Worm (Caenorhabditis elegans) whole organism, L4 larva: ENCODE data around the gene pgm-2.
A peak's percentile ranks its signal among the peaks of the same experiment; 100 is the strongest.

Source experiments
- F10B5.3 ChIP-seq: sonication (generic microtip); optimal IDR thresholded peaks from 2 replicates; lab custom pipeline; 2016; ENCODE audit warnings: mild to moderate bottlenecking, missing genetic modification characterization, missing compliant biosample characterization
- F37D6.2 ChIP-seq: sonication (generic microtip); optimal IDR thresholded peaks from 2 replicates; lab custom pipeline; 2016; ENCODE audit warnings: mild to moderate bottlenecking, missing genetic modification characterization, missing compliant biosample characterization
- F44E2.7 ChIP-seq: fragments of 200-800 bp; sonication (Bioruptor generic); IDR thresholded peaks from 2 replicates; pipeline ENCODE4 v2.1.2; 2022; ENCODE audit warnings: missing genetic modification characterization, missing compliant biosample characterization
- T26A8.4 ChIP-seq: fragments of 200-800 bp; sonication (Bioruptor generic); IDR thresholded peaks from 2 replicates; pipeline ENCODE4 v1.3.6; 2022; ENCODE audit warnings: missing genetic modification characterization, missing compliant biosample characterization
- Y5F2A.4 ChIP-seq: fragments of 200-800 bp; sonication (Bioruptor generic); optimal IDR thresholded peaks from 2 replicates; lab custom pipeline; 2018; ENCODE audit warnings: mild to moderate bottlenecking, missing genetic modification characterization, missing compliant biosample characterization
- aha-1 ChIP-seq: fragments of 150-350 bp; peaks from one replicate; lab custom pipeline; 2014; ENCODE audit warnings: missing biosample characterization, missing genetic modification characterization
- aly-2 ChIP-seq: sonication (generic microtip); optimal IDR thresholded peaks from 2 replicates; lab custom pipeline; 2018; ENCODE audit warnings: missing biosample characterization, missing genetic modification characterization
- arid-1 ChIP-seq: fragments of 200-800 bp; sonication (Bioruptor generic); conservative IDR thresholded peaks from 2 replicates; pipeline ENCODE4 v1.3.6; 2022; ENCODE audit warnings: missing genetic modification reagents, missing genetic modification characterization, missing compliant biosample characterization
- ceh-28 ChIP-seq: fragments of 150-350 bp; optimal IDR thresholded peaks from 2 replicates; lab custom pipeline; 2014; ENCODE audit warnings: missing biosample characterization, missing genetic modification reagents, missing genetic modification characterization
- ceh-82 ChIP-seq: sonication (generic microtip); optimal IDR thresholded peaks from 2 replicates; lab custom pipeline; 2017; ENCODE audit warnings: missing biosample characterization, missing genetic modification characterization
- ces-1 ChIP-seq: fragments of 150-350 bp; sonication (generic microtip); optimal IDR thresholded peaks from 4 replicates; lab custom pipeline; 2014; ENCODE audit warnings: missing biosample characterization, missing genetic modification reagents, missing genetic modification characterization
- ctbp-1 ChIP-seq: fragments of 200-800 bp; sonication (Bioruptor generic); IDR thresholded peaks from 2 replicates; pipeline ENCODE4 v1.3.6; 2022; ENCODE audit warnings: missing genetic modification reagents, missing genetic modification characterization, missing compliant biosample characterization
- dmd-9 ChIP-seq: fragments of 200-800 bp; sonication (Bioruptor generic); IDR thresholded peaks from 2 replicates; pipeline ENCODE4 v1.3.6; 2022; ENCODE audit warnings: missing genetic modification reagents, missing genetic modification characterization, missing compliant biosample characterization
- dpl-1 ChIP-seq: fragments of 150-350 bp; optimal IDR thresholded peaks from 2 replicates; lab custom pipeline; 2014; ENCODE audit warnings: missing biosample characterization, missing genetic modification reagents, missing genetic modification characterization
- duxl-1 ChIP-seq: sonication (generic microtip); optimal IDR thresholded peaks from 2 replicates; lab custom pipeline; 2016; ENCODE audit warnings: mild to moderate bottlenecking, missing genetic modification characterization, moderate library complexity, missing compliant biosample characterization; ENCODE audit not compliant: poor library complexity
- dve-1 ChIP-seq: sonication (generic microtip); optimal IDR thresholded peaks from 2 replicates; lab custom pipeline; 2017; ENCODE audit warnings: antibody characterized with exemption, mild to moderate bottlenecking, missing genetic modification characterization, missing compliant biosample characterization; ENCODE audit not compliant: insufficient read depth
- egl-27 ChIP-seq: sonication (generic microtip); optimal IDR thresholded peaks from 3 replicates; lab custom pipeline; 2017; ENCODE audit warnings: missing biosample characterization, missing genetic modification reagents, missing genetic modification characterization
- fkh-10 ChIP-seq: fragments of 150-350 bp; optimal IDR thresholded peaks from 2 replicates; lab custom pipeline; 2014; ENCODE audit warnings: missing biosample characterization, missing genetic modification reagents, missing genetic modification characterization
- hif-1 ChIP-seq, 2 experiments: sonication (generic microtip); optimal IDR thresholded peaks; 2 replicates each; lab custom pipeline; 2016 to 2017; ENCODE audit warnings: missing compliant biosample characterization in 2 of 2, missing genetic modification characterization in 2 of 2, missing genetic modification reagents in 2 of 2, missing genotype in 2 of 2, mild to moderate bottlenecking in 1 of 2
- hlh-11 ChIP-seq: fragments of 200-800 bp; sonication (Bioruptor generic); optimal IDR thresholded peaks from 2 replicates; lab custom pipeline; 2018; ENCODE audit warnings: mild to moderate bottlenecking, missing genetic modification characterization, missing compliant biosample characterization
- hmg-1.1 ChIP-seq: fragments of 200-800 bp; sonication (Bioruptor generic); IDR thresholded peaks from 2 replicates; pipeline ENCODE4 v1.3.6; 2022; ENCODE audit warnings: missing genetic modification reagents, missing genetic modification characterization, missing compliant biosample characterization
- jun-1 ChIP-seq: fragments of 150-350 bp; optimal IDR thresholded peaks from 2 replicates; lab custom pipeline; 2014; ENCODE audit warnings: missing biosample characterization, missing genetic modification reagents, missing genetic modification characterization
- lim-7 ChIP-seq: fragments of 200-800 bp; sonication (Bioruptor generic); IDR thresholded peaks from 2 replicates; pipeline ENCODE4 v1.3.6; 2022; ENCODE audit warnings: missing genetic modification characterization, missing compliant biosample characterization
- lin-1 ChIP-seq: fragments of 200-800 bp; sonication (Bioruptor generic); IDR thresholded peaks from 2 replicates; pipeline ENCODE4 v1.3.6; 2022; ENCODE audit warnings: missing genetic modification reagents, missing genetic modification characterization, missing compliant biosample characterization
- lin-38 ChIP-seq: fragments of 200-800 bp; sonication (Bioruptor generic); IDR thresholded peaks from 2 replicates; pipeline ENCODE4 v1.3.6; 2022; ENCODE audit warnings: missing genetic modification reagents, missing genetic modification characterization, missing compliant biosample characterization
- lin-39 ChIP-seq: fragments of 150-350 bp; optimal IDR thresholded peaks from 2 replicates; lab custom pipeline; 2014; ENCODE audit warnings: missing biosample characterization, missing genetic modification reagents, missing genetic modification characterization
- lsy-2 ChIP-seq, 2 experiments: fragments of 150-350 bp in 1 of 2; sonication (generic microtip) in 1 of 2; optimal IDR thresholded peaks; 2 replicates each; lab custom pipeline; 2014 to 2017; ENCODE audit warnings: missing biosample characterization in 2 of 2, missing genetic modification characterization in 2 of 2
- madf-5 ChIP-seq, 2 experiments: fragments of 200-800 bp; sonication (Bioruptor generic); IDR thresholded peaks; 2 replicates each; pipeline ENCODE4 v1.3.6; 2022; ENCODE audit warnings: missing compliant biosample characterization in 2 of 2, missing genetic modification characterization in 2 of 2
- mep-1 ChIP-seq: fragments of 150-350 bp; sonication (generic microtip); optimal IDR thresholded peaks from 3 replicates; lab custom pipeline; 2014; ENCODE audit warnings: missing biosample characterization, missing genetic modification characterization
- mes-2 ChIP-seq: sonication (generic microtip); optimal IDR thresholded peaks from 2 replicates; lab custom pipeline; 2016; ENCODE audit warnings: missing genotype, mild to moderate bottlenecking, missing genetic modification characterization, missing compliant biosample characterization; ENCODE audit not compliant: poor library complexity, severe bottlenecking
- mxl-3 ChIP-seq: fragments of 200-800 bp; sonication (Bioruptor generic); optimal IDR thresholded peaks from 2 replicates; lab custom pipeline; 2018; ENCODE audit warnings: mild to moderate bottlenecking, missing genetic modification characterization, missing compliant biosample characterization
- nhr-102 ChIP-seq: sonication (generic microtip); optimal IDR thresholded peaks from 2 replicates; lab custom pipeline; 2016; ENCODE audit warnings: mild to moderate bottlenecking, missing genetic modification characterization, moderate library complexity, missing compliant biosample characterization
- nhr-237 ChIP-seq: sonication (generic microtip); optimal IDR thresholded peaks from 2 replicates; lab custom pipeline; 2017; ENCODE audit warnings: missing biosample characterization, missing genetic modification characterization
- nhr-42 ChIP-seq: fragments of 200-800 bp; sonication (Bioruptor generic); IDR thresholded peaks from 2 replicates; pipeline ENCODE4 v1.3.6; 2022; ENCODE audit warnings: missing genetic modification characterization, missing compliant biosample characterization
- nhr-48 ChIP-seq: sonication (generic microtip); optimal IDR thresholded peaks from 2 replicates; lab custom pipeline; 2016; ENCODE audit warnings: mild to moderate bottlenecking, missing genetic modification characterization, missing compliant biosample characterization
- pha-4 ChIP-seq, 2 experiments: fragments of 150-350 bp in 1 of 2; fragments of 200-800 bp in 1 of 2; sonication (Bioruptor generic) in 1 of 2; IDR thresholded peaks in 1 of 2; optimal IDR thresholded peaks in 1 of 2; 2 replicates each; pipeline versions ENCODE4 v1.3.6 to Lab custom; 2014 to 2022; ENCODE audit warnings: missing genetic modification characterization in 2 of 2, missing genetic modification reagents in 2 of 2, missing biosample characterization in 1 of 2, missing compliant biosample characterization in 1 of 2
- pqm-1 ChIP-seq: sonication (generic microtip); optimal IDR thresholded peaks from 2 replicates; lab custom pipeline; 2017; ENCODE audit warnings: missing biosample characterization, missing genetic modification characterization
- saeg-2 ChIP-seq: fragments of 200-800 bp; sonication (Bioruptor generic); IDR thresholded peaks from 2 replicates; pipeline ENCODE4 v1.3.6; 2022; ENCODE audit warnings: missing genetic modification reagents, missing genetic modification characterization, missing compliant biosample characterization
- sdz-12 ChIP-seq: fragments of 200-800 bp; sonication (Bioruptor generic); optimal IDR thresholded peaks from 2 replicates; lab custom pipeline; 2018; ENCODE audit warnings: mild to moderate bottlenecking, missing genetic modification characterization, missing compliant biosample characterization
- snpc-4 ChIP-seq: fragments of 150-350 bp; optimal IDR thresholded peaks from 2 replicates; lab custom pipeline; 2014; ENCODE audit warnings: missing biosample characterization, missing genetic modification characterization
- tra-1 ChIP-seq: fragments of 200-800 bp; sonication (Bioruptor generic); IDR thresholded peaks from 2 replicates; pipeline ENCODE4 v1.3.6; 2022; ENCODE audit warnings: missing genetic modification reagents, missing genetic modification characterization, missing compliant biosample characterization
- unc-130 ChIP-seq: sonication (generic microtip); optimal IDR thresholded peaks from 2 replicates; lab custom pipeline; 2016; ENCODE audit warnings: missing genetic modification reagents, missing genetic modification characterization, missing compliant biosample characterization
- unc-62 ChIP-seq, 3 experiments: fragments of 150-350 bp in 1 of 3; sonication (generic microtip); optimal IDR thresholded peaks in 2 of 3; peaks in 1 of 3; 1 replicate in 1 of 3; 2 replicates in 2 of 3; lab custom pipeline; 2014 to 2017; ENCODE audit warnings: missing biosample characterization in 3 of 3, missing genetic modification characterization in 3 of 3, missing genetic modification reagents in 3 of 3, missing genotype in 1 of 3
- vab-7 ChIP-seq: fragments of 200-800 bp; sonication (Bioruptor generic); IDR thresholded peaks from 2 replicates; pipeline ENCODE4 v1.3.6; 2022; ENCODE audit warnings: missing genetic modification reagents, missing genetic modification characterization, missing compliant biosample characterization
- zfp-3 ChIP-seq: fragments of 200-800 bp; sonication (Bioruptor generic); conservative IDR thresholded peaks from 2 replicates; pipeline ENCODE4 v1.3.6; 2022; ENCODE audit warnings: missing genetic modification reagents, missing genetic modification characterization, missing compliant biosample characterization
- zip-2 ChIP-seq: fragments of 150-350 bp; optimal IDR thresholded peaks from 2 replicates; lab custom pipeline; 2014; ENCODE audit warnings: missing biosample characterization, missing genetic modification characterization
- ztf-11 ChIP-seq: fragments of 150-350 bp; optimal IDR thresholded peaks from 2 replicates; lab custom pipeline; 2014; ENCODE audit warnings: missing biosample characterization, missing genetic modification characterization
- ztf-7 ChIP-seq: fragments of 150-350 bp; optimal IDR thresholded peaks from 2 replicates; lab custom pipeline; 2014; ENCODE audit warnings: missing biosample characterization, missing genetic modification characterization

Gene pgm-2

DNA sequence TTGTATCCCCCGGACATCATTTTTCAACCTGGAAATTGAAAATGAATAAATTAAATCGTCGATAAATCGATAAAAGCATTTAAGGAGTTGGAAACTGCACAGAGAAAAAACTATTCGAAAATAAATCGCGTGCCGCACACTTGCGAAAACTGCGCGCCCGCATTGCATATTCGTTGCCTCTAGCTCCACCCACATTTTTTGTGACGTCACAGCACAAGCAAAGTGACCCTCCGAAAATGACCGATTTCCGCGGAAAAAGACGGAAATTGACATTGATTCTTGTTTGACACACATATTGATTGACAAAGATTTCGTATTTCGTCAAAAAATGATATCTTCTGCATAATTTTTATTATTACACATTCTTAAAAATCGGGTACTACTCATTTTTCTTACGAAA is 30.3 kb upstream of the pgm-2 start, which contains the start of gene cpf-2 (continued):
- peak; percentile 74 for TF ChIP-seq lin-38
- TF ChIP-seq pha-4 (GFP tag; IDR thresholded peaks at IDR 0.05; lab: Robert Waterston, UW): 0 out of 2 replicates have a peak, but pooled peaks have one; percentile 24
- no peak for TF ChIP-seq pha-4 (tag; optimal IDR thresholded peaks at IDR 0.05; lab: Kevin White, UChicago)
- TF ChIP-seq zfp-3 (GFP tag; lab: Robert Waterston, UW): no peak
- TF ChIP-seq unc-130 (GFP tag; lab: Kevin White, UChicago): peak; percentile 58
- peak; percentile 3 for TF ChIP-seq ceh-28 (tag; lab: Kevin White, UChicago)
- peak; percentile 49 for TF ChIP-seq dve-1 (tag; lab: Kevin White, UChicago)
- 0 out of 2 replicates have a peak, but pooled peaks have one; percentile 59 for TF ChIP-seq nhr-42 (GFP tag; lab: Robert Waterston, UW)
- TF ChIP-seq jun-1 (tag; lab: Kevin White, UChicago): no peak
- TF ChIP-seq T26A8.4 (GFP tag; lab: Robert Waterston, UW): peak; percentile 67
- no peak for TF ChIP-seq F10B5.3 (tag; lab: Kevin White, UChicago)
- peak; percentile 78 for TF ChIP-seq hmg-1.1 (GFP tag; lab: Robert Waterston, UW)
- TF ChIP-seq lim-7 (GFP tag; lab: Robert Waterston, UW): peak; percentile 63; the same call in 1 of the 2 replicates
- TF ChIP-seq duxl-1 (tag; lab: Kevin White, UChicago): peak; percentile 73
- peak; percentile 61 for TF ChIP-seq hlh-11
- TF ChIP-seq mep-1: peak; percentile 73
- TF ChIP-seq nhr-237 (tag; lab: Kevin White, UChicago): no peak
- TF ChIP-seq egl-27: no peak
- peak; percentile 40 for TF ChIP-seq fkh-10
- no peak for TF ChIP-seq lin-1 (GFP tag; lab: Robert Waterston, UW)
- TF ChIP-seq mxl-3 (GFP tag; lab: Kevin White, UChicago): peak; percentile 53
- peak; percentile 95 for TF ChIP-seq mes-2
- TF ChIP-seq tra-1 (GFP tag; lab: Robert Waterston, UW): no peak
- 0 out of 2 replicates have a peak, but pooled peaks have one; percentile 25 for TF ChIP-seq saeg-2
- peak; percentile 17 for TF ChIP-seq ces-1 (GFP tag; lab: Kevin White, UChicago)
- TF ChIP-seq dmd-9 (GFP tag; lab: Robert Waterston, UW): peak; percentile 31; the same call in 1 of the 2 replicates
- TF ChIP-seq hif-1 (tag; optimal IDR thresholded peaks at IDR 0.05; lab: Kevin White, UChicago): peak in 1 of 2 experiments; percentile 48
- TF ChIP-seq nhr-48: peak; percentile 42
- TF ChIP-seq vab-7 (GFP tag; lab: Robert Waterston, UW): 0 out of 2 replicates have a peak, but pooled peaks have one; percentile 22
- TF ChIP-seq, all 104 proteins: peak for 41

DNA sequence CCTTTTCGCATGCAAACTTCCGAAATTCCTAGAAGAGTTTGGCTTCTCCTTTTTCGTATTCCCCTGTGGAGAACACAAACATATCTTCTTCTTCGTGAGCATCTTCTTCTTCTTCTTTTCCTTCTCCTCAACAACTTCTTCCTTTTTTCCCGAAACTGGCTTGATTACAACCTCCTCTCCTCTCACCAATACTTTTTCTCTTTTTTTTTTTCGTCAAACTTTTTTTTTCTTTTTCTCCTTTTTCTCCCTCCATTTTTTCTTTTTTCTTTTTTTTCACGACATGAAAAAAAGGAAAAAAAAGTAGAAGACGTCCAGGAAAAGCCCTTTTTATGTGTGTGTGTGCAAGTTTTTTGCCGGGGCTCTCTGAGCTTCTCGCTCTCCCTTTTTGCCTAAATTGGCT is 28.3 kb upstream of the pgm-2 start:
- TF ChIP-seq Y5F2A.4 (no peak), arid-1 (GFP tag; lab: Robert Waterston, UW) (no peak), sdz-12 (GFP tag; lab: Kevin White, UChicago) (no peak), hmg-1.1 (GFP tag; lab: Robert Waterston, UW) (peak; percentile 14; the same call in 1 of the 2 replicates), madf-5 (GFP tag; IDR thresholded peaks at IDR 0.05; lab: Robert Waterston, UW) (no peak), nhr-102 (tag; lab: Kevin White, UChicago) (no peak), mes-2 (peak; percentile 17), snpc-4 (no peak), zip-2 (tag; lab: Kevin White, UChicago) (no peak), pqm-1 (tag; lab: Kevin White, UChicago) (no peak), ztf-7 (tag; lab: Kevin White, UChicago) (no peak), unc-62 (GFP tag; optimal IDR thresholded peaks at IDR 0.05 in 1 of 2; lab: Kevin White, UChicago) (peak in 1 of 2 experiments; percentile 97), unc-62 (tag; optimal IDR thresholded peaks at IDR 0.05; lab: Kevin White, UChicago) (no peak), aha-1 (tag; lab: Kevin White, UChicago) (peak; percentile 48), ztf-11 (tag; lab: Kevin White, UChicago) (no peak), lsy-2 (tag; optimal IDR thresholded peaks at IDR 0.05; lab: Kevin White, UChicago) (peak in 1 of 2 experiments; percentile 57), mxl-3 (GFP tag; lab: Kevin White, UChicago) (no peak), hlh-11 (no peak), egl-27 (no peak), aly-2 (tag; lab: Kevin White, UChicago) (no peak), F37D6.2 (tag; lab: Kevin White, UChicago) (peak; percentile 3), lin-39 (tag; lab: Kevin White, UChicago) (no peak), ctbp-1 (GFP tag; lab: Robert Waterston, UW) (no peak), F44E2.7 (GFP tag; lab: Robert Waterston, UW) (no peak), ceh-82 (tag; lab: Kevin White, UChicago) (no peak), dpl-1 (no peak), mep-1 (peak; percentile 34)
